Worm (Caenorhabditis elegans) whole organism, midembryonic: ENCODE measurements around the gene sri-45.

Experiments used
- T22C8.4 ChIP-seq: fragments of 200-800 bp; sonication (Bioruptor generic); IDR thresholded peaks from 2 replicates; pipeline ENCODE4 v1.3.6; 2022; ENCODE audit warnings: missing genetic modification characterization, missing compliant biosample characterization
- cog-1 ChIP-seq: sonication (generic microtip); optimal IDR thresholded peaks from 2 replicates; lab custom pipeline; 2016; ENCODE audit warnings: missing genetic modification characterization, missing compliant biosample characterization
- flt-1 ChIP-seq: fragments of 200-800 bp; sonication (Bioruptor generic); IDR thresholded peaks from 2 replicates; pipeline ENCODE4 v1.3.6; 2022; ENCODE audit warnings: missing genetic modification characterization, missing compliant biosample characterization
- klf-2 ChIP-seq: fragments of 200-800 bp; sonication (Bioruptor generic); conservative IDR thresholded peaks from 2 replicates; pipeline ENCODE4 v1.3.6; 2022; ENCODE audit warnings: missing genetic modification reagents, missing genetic modification characterization, missing compliant biosample characterization
- med-1 ChIP-seq: sonication (generic microtip); optimal IDR thresholded peaks from 2 replicates; lab custom pipeline; 2017; ENCODE audit warnings: missing genetic modification characterization, mild to moderate bottlenecking, missing compliant biosample characterization, antibody characterized with exemption, missing genetic modification reagents; ENCODE audit not compliant: insufficient read depth
- ref-1 ChIP-seq: fragments of 200-800 bp; sonication (Bioruptor generic); conservative IDR thresholded peaks from 2 replicates; pipeline ENCODE4 v1.3.6; 2022; ENCODE audit warnings: missing genetic modification reagents, missing genetic modification characterization, missing compliant biosample characterization
- tab-1 ChIP-seq: fragments of 200-800 bp; sonication (Bioruptor generic); IDR thresholded peaks from 2 replicates; pipeline ENCODE4 v1.3.6; 2022; ENCODE audit warnings: missing genetic modification characterization, missing compliant biosample characterization
- ztf-23 ChIP-seq: fragments of 200-800 bp; sonication (Bioruptor generic); IDR thresholded peaks from 2 replicates; pipeline ENCODE4 v1.3.6; 2022; ENCODE audit warnings: missing genetic modification reagents, missing genetic modification characterization, missing compliant biosample characterization
- ztf-29 ChIP-seq: fragments of 200-800 bp; sonication (Bioruptor generic); IDR thresholded peaks from 2 replicates; pipeline ENCODE4 v1.3.6; 2022; ENCODE audit warnings: missing genetic modification reagents, missing genetic modification characterization, missing compliant biosample characterization

- TF ChIP-seq med-1 (GFP tag; lab: Kevin White, UChicago) (no peak), flt-1 (GFP tag; lab: Robert Waterston, UW) (no peak), ztf-29 (peak; percentile 29; the same call in 1 of the 2 replicates), T22C8.4 (GFP tag; lab: Robert Waterston, UW) (no peak), tab-1 (no peak), ztf-23 (GFP tag; lab: Robert Waterston, UW) (no peak), ref-1 (GFP tag; lab: Robert Waterston, UW) (no peak), klf-2 (no peak), cog-1 (no peak)
Observed at ce11 chrII:651324-651723, 10.3 kb downstream of the sri-45 start.
